Worm (Caenorhabditis elegans): ENCODE results near the gene srw-48.

DNA sequence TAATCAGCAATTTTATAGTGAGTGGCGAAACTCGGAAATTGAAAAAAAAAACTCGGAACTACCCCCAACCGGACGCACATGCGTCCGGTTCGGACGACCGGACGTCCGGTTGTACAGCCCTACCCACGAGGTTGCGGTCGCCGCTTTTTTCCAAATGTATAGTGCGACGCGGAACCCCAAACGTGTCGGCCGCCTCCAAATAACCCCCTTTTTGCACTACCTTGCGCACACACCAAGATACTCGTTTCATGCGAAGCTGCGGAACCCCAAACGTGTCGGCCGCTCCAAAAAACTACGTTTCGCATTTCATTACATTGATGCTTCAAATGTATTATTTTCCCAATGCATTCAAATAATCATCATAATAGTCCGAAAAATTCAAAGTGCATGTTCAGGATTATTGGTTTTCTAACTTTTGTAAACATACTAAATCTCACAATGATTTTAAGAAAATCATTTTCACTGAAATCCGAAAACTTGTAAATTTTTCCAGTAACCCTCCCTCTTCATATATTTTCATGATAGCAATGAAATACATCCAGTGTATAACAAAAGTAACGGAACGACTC is 51.3 kb downstream of the srw-48 start, which contains the start of gene srw-35:
- no peak for TF ChIP-seq unc-30 (tag; optimal IDR thresholded peaks at IDR 0.05)
- no peak for TF ChIP-seq zag-1 (tag; optimal IDR thresholded peaks at IDR 0.05)
- no peak for TF ChIP-seq nhr-77 (tag; optimal IDR thresholded peaks at IDR 0.05)

Measured in whole organism, L1 larva.